Worm (Caenorhabditis elegans) whole organism, early embryonic: Measurements from ENCODE around the gene hach-1.

Experiments
- B0310.2 ChIP-seq: sonication (generic microtip); optimal IDR thresholded peaks from 2 replicates; lab custom pipeline; 2016; ENCODE audit warnings: mild to moderate bottlenecking, missing genetic modification characterization, missing compliant biosample characterization
- aly-1 ChIP-seq: sonication (generic microtip); optimal IDR thresholded peaks from 2 replicates; lab custom pipeline; 2016; ENCODE audit warnings: missing genetic modification characterization, missing compliant biosample characterization
- ama-1 ChIP-seq: fragments of 150-350 bp; optimal IDR thresholded peaks from 2 replicates; lab custom pipeline; 2014
- ceh-13 ChIP-seq: fragments of 200-800 bp; sonication (Bioruptor generic); optimal IDR thresholded peaks from 2 replicates; lab custom pipeline; 2018; ENCODE audit warnings: mild to moderate bottlenecking, missing genetic modification characterization, missing compliant biosample characterization
- ets-7 ChIP-seq: sonication (generic microtip); optimal IDR thresholded peaks from 2 replicates; lab custom pipeline; 2016; ENCODE audit warnings: missing genotype, missing genetic modification characterization, missing compliant biosample characterization
- flt-1 ChIP-seq: fragments of 200-800 bp; sonication (Bioruptor generic); IDR thresholded peaks from 2 replicates; pipeline ENCODE4 v1.3.6; 2022; ENCODE audit warnings: missing genetic modification characterization, missing compliant biosample characterization
- hmg-4 ChIP-seq: fragments of 200-800 bp; sonication (Bioruptor generic); optimal IDR thresholded peaks from 2 replicates; lab custom pipeline; 2018; ENCODE audit warnings: mild to moderate bottlenecking, missing genetic modification characterization, missing compliant biosample characterization
- hnd-1 ChIP-seq: sonication (generic microtip); optimal IDR thresholded peaks from 2 replicates; lab custom pipeline; 2016; ENCODE audit warnings: missing genetic modification characterization, missing compliant biosample characterization
- pes-1 ChIP-seq: fragments of 200-800 bp; sonication (Bioruptor generic); IDR thresholded peaks from 2 replicates; pipeline ENCODE4 v1.3.6; 2022; ENCODE audit warnings: missing genetic modification reagents, missing genetic modification characterization, missing compliant biosample characterization
- tbx-37 ChIP-seq: fragments of 200-800 bp; sonication (Bioruptor generic); conservative IDR thresholded peaks from 2 replicates; pipeline ENCODE4 v1.3.6; 2022; ENCODE audit warnings: missing genetic modification reagents, missing genetic modification characterization, missing compliant biosample characterization

- no peak for TF ChIP-seq ets-7 (tag; lab: Kevin White, UChicago)
- TF ChIP-seq aly-1: no peak
- TF ChIP-seq tbx-37: no peak
- no peak for TF ChIP-seq ama-1 (lab: Kevin White, UChicago)
- no peak for TF ChIP-seq pes-1 (GFP tag; lab: Robert Waterston, UW)
- no peak for TF ChIP-seq B0310.2
- no peak for TF ChIP-seq ceh-13
- TF ChIP-seq hnd-1 (tag; lab: Kevin White, UChicago): no peak
- no peak for TF ChIP-seq hmg-4 (GFP tag; lab: Kevin White, UChicago)
- TF ChIP-seq flt-1: no peak
Measured at ce11 chrIII:5543050-5543449, 12.2 kb upstream of the hach-1 start, which contains the start of gene D1044.6.
